Fruit fly (Drosophila melanogaster) whole organism, embryonic: ENCODE results near the gene RpL13.

Source experiments
- Blimp-1 ChIP-seq: fragments of 200-800 bp; sonication (Bioruptor generic); optimal IDR thresholded peaks from 3 replicates; lab custom pipeline; 2018; ENCODE audit warnings: missing biosample characterization, missing genetic modification characterization, mild to moderate bottlenecking, moderate library complexity, missing genetic modification reagents
- CG10431 ChIP-seq: fragments of 200-800 bp; sonication (Bioruptor generic); optimal IDR thresholded peaks from 3 replicates; lab custom pipeline; 2018; ENCODE audit warnings: missing biosample characterization, mild to moderate bottlenecking, missing genetic modification characterization
- CG11085 ChIP-seq: fragments of 200-800 bp; sonication (Bioruptor generic); IDR thresholded peaks from 2 replicates; pipeline ENCODE4 v1.3.6; 2022; ENCODE audit warnings: missing biosample characterization, missing genetic modification characterization
- CG11456 ChIP-seq: fragments of 200-800 bp; sonication (Bioruptor generic); IDR thresholded peaks from 3 replicates; pipeline ENCODE4 v1.3.6; 2022; ENCODE audit warnings: missing biosample characterization, missing genetic modification characterization
- CG11723 ChIP-seq: fragments of 200-800 bp; sonication (Bioruptor generic); optimal IDR thresholded peaks from 2 replicates; lab custom pipeline; 2017; ENCODE audit warnings: missing biosample characterization, mild to moderate bottlenecking, missing genetic modification characterization
- CG12071 ChIP-seq: fragments of 200-800 bp; sonication (Bioruptor generic); optimal IDR thresholded peaks from 3 replicates; lab custom pipeline; 2018; ENCODE audit warnings: missing biosample characterization, mild to moderate bottlenecking, missing genetic modification characterization
- CG13624 ChIP-seq: fragments of 200-800 bp; sonication (Bioruptor generic); optimal IDR thresholded peaks from 2 replicates; lab custom pipeline; 2016; ENCODE audit warnings: missing biosample characterization, missing genetic modification characterization
- CG14441 ChIP-seq: fragments of 200-800 bp; sonication (Bioruptor generic); IDR thresholded peaks from 2 replicates; pipeline ENCODE4 v1.3.6; 2022; ENCODE audit warnings: missing biosample characterization, missing genetic modification characterization
- CG16815 ChIP-seq: fragments of 200-800 bp; sonication (Bioruptor generic); optimal IDR thresholded peaks from 3 replicates; lab custom pipeline; 2017; ENCODE audit warnings: missing biosample characterization, mild to moderate bottlenecking, missing genetic modification characterization
- CG16863 ChIP-seq: fragments of 200-800 bp; sonication (Bioruptor generic); optimal IDR thresholded peaks from 3 replicates; lab custom pipeline; 2016; ENCODE audit warnings: missing biosample characterization, missing genetic modification characterization
- CG17912 ChIP-seq: fragments of 200-800 bp; sonication (Bioruptor generic); optimal IDR thresholded peaks from 2 replicates; lab custom pipeline; 2018; ENCODE audit warnings: missing biosample characterization, mild to moderate bottlenecking, missing genetic modification characterization
- CG3281 ChIP-seq: fragments of 200-800 bp; sonication (Bioruptor generic); optimal IDR thresholded peaks from 3 replicates; lab custom pipeline; 2017; ENCODE audit warnings: missing biosample characterization, mild to moderate bottlenecking, missing genetic modification characterization
- CG3407 ChIP-seq: fragments of 200-800 bp; sonication (Bioruptor generic); optimal IDR thresholded peaks from 2 replicates; lab custom pipeline; 2018; ENCODE audit warnings: missing biosample characterization, mild to moderate bottlenecking, missing genetic modification characterization
- CG8290 ChIP-seq, 3 experiments: fragments of 200-800 bp; sonication (Bioruptor generic); optimal IDR thresholded peaks; 2 replicates each; lab custom pipeline; 2016 to 2019; ENCODE audit warnings: missing biosample characterization in 3 of 3, missing genetic modification characterization in 3 of 3, mild to moderate bottlenecking in 2 of 3, moderate library complexity in 1 of 3
- CG9609 ChIP-seq: fragments of 200-800 bp; sonication (Bioruptor generic); optimal IDR thresholded peaks from 3 replicates; lab custom pipeline; 2016; ENCODE audit warnings: missing biosample characterization, missing genetic modification characterization
- D19A ChIP-seq: fragments of 200-800 bp; optimal IDR thresholded peaks from 3 replicates; lab custom pipeline; 2019; ENCODE audit warnings: missing biosample characterization, mild to moderate bottlenecking, missing genetic modification characterization, moderate library complexity
- Dad ChIP-seq: fragments of 200-800 bp; sonication (Bioruptor generic); optimal IDR thresholded peaks from 3 replicates; lab custom pipeline; 2016; ENCODE audit warnings: missing biosample characterization, missing genetic modification characterization
- Dp ChIP-seq: fragments of 200-800 bp; sonication (Bioruptor generic); optimal IDR thresholded peaks from 2 replicates; lab custom pipeline; 2018; ENCODE audit warnings: missing biosample characterization, mild to moderate bottlenecking, missing genetic modification characterization, moderate library complexity
- Elba2 ChIP-seq: fragments of 200-800 bp; sonication (Bioruptor generic); optimal IDR thresholded peaks from 3 replicates; lab custom pipeline; 2016; ENCODE audit warnings: missing biosample characterization, missing genetic modification characterization
- Fer2 ChIP-seq: fragments of 200-800 bp; sonication (Bioruptor generic); optimal IDR thresholded peaks from 2 replicates; lab custom pipeline; 2018; ENCODE audit warnings: missing biosample characterization, mild to moderate bottlenecking, missing genetic modification characterization, moderate library complexity
- Gug ChIP-seq: fragments of 200-800 bp; sonication (Bioruptor generic); IDR thresholded peaks from 4 replicates; pipeline ENCODE4 v1.3.6; 2022; ENCODE audit warnings: missing biosample characterization, missing genetic modification characterization
- Hand ChIP-seq: fragments of 200-800 bp; sonication (Bioruptor generic); optimal IDR thresholded peaks from 2 replicates; lab custom pipeline; 2017; ENCODE audit warnings: mild to moderate bottlenecking, missing biosample characterization, missing genetic modification reagents, missing genetic modification characterization
- Mad ChIP-seq: fragments of 200-800 bp; sonication (Bioruptor generic); optimal IDR thresholded peaks from 2 replicates; lab custom pipeline; 2016; ENCODE audit warnings: missing biosample characterization, missing genetic modification characterization
- Meics ChIP-seq: fragments of 200-800 bp; sonication (Bioruptor generic); optimal IDR thresholded peaks from 2 replicates; lab custom pipeline; 2017; ENCODE audit warnings: missing biosample characterization, mild to moderate bottlenecking, missing genetic modification characterization
- Oli ChIP-seq: fragments of 200-800 bp; sonication (Bioruptor generic); optimal IDR thresholded peaks from 2 replicates; lab custom pipeline; 2018; ENCODE audit warnings: missing biosample characterization, mild to moderate bottlenecking, missing genetic modification characterization, moderate library complexity
- Poxn ChIP-seq: fragments of 200-800 bp; sonication (Bioruptor generic); IDR thresholded peaks from 2 replicates; pipeline ENCODE4 v1.3.6; 2022; ENCODE audit warnings: missing biosample characterization, missing genetic modification characterization
- Rx ChIP-seq: fragments of 200-800 bp; sonication (Bioruptor generic); IDR thresholded peaks from 2 replicates; pipeline ENCODE4 v1.3.6; 2022; ENCODE audit warnings: missing biosample characterization, missing genetic modification characterization
- ato ChIP-seq: fragments of 200-800 bp; sonication (Bioruptor generic); IDR thresholded peaks from 2 replicates; pipeline ENCODE4 v1.3.6; 2022; ENCODE audit warnings: missing biosample characterization, missing genetic modification characterization; ENCODE audit not compliant: partially characterized antibody
- cwo ChIP-seq: fragments of 200-800 bp; sonication (Bioruptor generic); optimal IDR thresholded peaks from 3 replicates; lab custom pipeline; 2017; ENCODE audit warnings: missing biosample characterization, missing genetic modification characterization, mild to moderate bottlenecking, moderate library complexity, missing genetic modification reagents
- fru ChIP-seq: fragments of >200 bp; optimal IDR thresholded peaks from 2 replicates; lab custom pipeline; 2017
- fu2 ChIP-seq: fragments of 200-800 bp; sonication (Bioruptor generic); optimal IDR thresholded peaks from 2 replicates; lab custom pipeline; 2016; ENCODE audit warnings: missing biosample characterization, missing genetic modification characterization
- gcm2 ChIP-seq: fragments of 200-800 bp; sonication (Bioruptor generic); optimal IDR thresholded peaks from 2 replicates; lab custom pipeline; 2016; ENCODE audit warnings: missing biosample characterization, missing genetic modification characterization
- gem ChIP-seq: fragments of 200-800 bp; sonication (Bioruptor generic); optimal IDR thresholded peaks from 2 replicates; lab custom pipeline; 2019; ENCODE audit warnings: missing biosample characterization, mild to moderate bottlenecking, missing genetic modification characterization, moderate library complexity
- grau ChIP-seq: fragments of 200-800 bp; optimal IDR thresholded peaks from 3 replicates; lab custom pipeline; 2019; ENCODE audit warnings: missing biosample characterization, mild to moderate bottlenecking, missing genetic modification characterization, moderate library complexity
- gro ChIP-seq: fragments of 200-800 bp; sonication (Bioruptor generic); optimal IDR thresholded peaks from 2 replicates; lab custom pipeline; 2016; ENCODE audit warnings: missing biosample characterization, missing genetic modification characterization
- gsb ChIP-seq: fragments of 200-800 bp; sonication (Bioruptor generic); IDR thresholded peaks from 2 replicates; pipeline ENCODE4 v1.3.6; 2022; ENCODE audit warnings: missing biosample characterization, missing genetic modification characterization
- lbe ChIP-seq: fragments of 200-800 bp; sonication (Bioruptor generic); optimal IDR thresholded peaks from 2 replicates; lab custom pipeline; 2016; ENCODE audit warnings: missing biosample characterization, mild to moderate bottlenecking, missing genetic modification characterization
- lmd ChIP-seq: fragments of 200-800 bp; sonication (Bioruptor generic); IDR thresholded peaks from 2 replicates; pipeline ENCODE4 v1.3.6; 2022; ENCODE audit warnings: missing biosample characterization, missing genetic modification characterization
- onecut ChIP-seq: fragments of 200-800 bp; sonication (Bioruptor generic); IDR thresholded peaks from 2 replicates; pipeline ENCODE4 v1.3.6; 2022; ENCODE audit warnings: missing biosample characterization, missing genetic modification characterization
- pan ChIP-seq, 4 experiments: fragments of >200 bp in 3 of 4; fragments of 200-800 bp in 1 of 4; sonication (Bioruptor generic) in 1 of 4; optimal IDR thresholded peaks in 3 of 4; IDR thresholded peaks in 1 of 4; 2 replicates each; pipeline versions ENCODE4 v1.3.6 to Lab custom; 2017 to 2022; ENCODE audit warnings: missing biosample characterization in 2 of 4, missing genetic modification characterization in 2 of 4, mixed read lengths in 1 of 4
- pb ChIP-seq: fragments of 200-800 bp; sonication (Bioruptor generic); optimal IDR thresholded peaks from 3 replicates; lab custom pipeline; 2016; ENCODE audit warnings: missing biosample characterization, missing genetic modification characterization
- pho ChIP-seq: fragments of 200-800 bp; sonication (Bioruptor generic); optimal IDR thresholded peaks from 2 replicates; lab custom pipeline; 2016; ENCODE audit warnings: missing biosample characterization, missing genetic modification characterization
- pros ChIP-seq: fragments of 200-800 bp; sonication (Bioruptor generic); optimal IDR thresholded peaks from 3 replicates; lab custom pipeline; 2019; ENCODE audit warnings: missing biosample characterization, mild to moderate bottlenecking, missing genetic modification characterization, moderate library complexity
- psq ChIP-seq: fragments of 200-800 bp; sonication (Bioruptor generic); optimal IDR thresholded peaks from 2 replicates; lab custom pipeline; 2017; ENCODE audit warnings: missing biosample characterization, missing genetic modification characterization
- schlank ChIP-seq: fragments of 200-800 bp; sonication (Bioruptor generic); optimal IDR thresholded peaks from 2 replicates; lab custom pipeline; 2018; ENCODE audit warnings: missing biosample characterization, mild to moderate bottlenecking, missing genetic modification characterization
- sd ChIP-seq: fragments of 200-800 bp; sonication (Bioruptor generic); optimal IDR thresholded peaks from 3 replicates; lab custom pipeline; 2018; ENCODE audit warnings: missing biosample characterization, mild to moderate bottlenecking, missing genetic modification characterization, moderate library complexity
- sr ChIP-seq: fragments of 200-800 bp; sonication (Bioruptor generic); IDR thresholded peaks from 3 replicates; pipeline ENCODE4 v1.3.6; 2022; ENCODE audit warnings: missing biosample characterization, missing genetic modification characterization
- z ChIP-seq: fragments of 200-800 bp; sonication (Bioruptor generic); IDR thresholded peaks from 3 replicates; pipeline ENCODE4 v1.3.6; 2022; ENCODE audit warnings: missing biosample characterization, missing genetic modification characterization

RpL13 gene

DNA sequence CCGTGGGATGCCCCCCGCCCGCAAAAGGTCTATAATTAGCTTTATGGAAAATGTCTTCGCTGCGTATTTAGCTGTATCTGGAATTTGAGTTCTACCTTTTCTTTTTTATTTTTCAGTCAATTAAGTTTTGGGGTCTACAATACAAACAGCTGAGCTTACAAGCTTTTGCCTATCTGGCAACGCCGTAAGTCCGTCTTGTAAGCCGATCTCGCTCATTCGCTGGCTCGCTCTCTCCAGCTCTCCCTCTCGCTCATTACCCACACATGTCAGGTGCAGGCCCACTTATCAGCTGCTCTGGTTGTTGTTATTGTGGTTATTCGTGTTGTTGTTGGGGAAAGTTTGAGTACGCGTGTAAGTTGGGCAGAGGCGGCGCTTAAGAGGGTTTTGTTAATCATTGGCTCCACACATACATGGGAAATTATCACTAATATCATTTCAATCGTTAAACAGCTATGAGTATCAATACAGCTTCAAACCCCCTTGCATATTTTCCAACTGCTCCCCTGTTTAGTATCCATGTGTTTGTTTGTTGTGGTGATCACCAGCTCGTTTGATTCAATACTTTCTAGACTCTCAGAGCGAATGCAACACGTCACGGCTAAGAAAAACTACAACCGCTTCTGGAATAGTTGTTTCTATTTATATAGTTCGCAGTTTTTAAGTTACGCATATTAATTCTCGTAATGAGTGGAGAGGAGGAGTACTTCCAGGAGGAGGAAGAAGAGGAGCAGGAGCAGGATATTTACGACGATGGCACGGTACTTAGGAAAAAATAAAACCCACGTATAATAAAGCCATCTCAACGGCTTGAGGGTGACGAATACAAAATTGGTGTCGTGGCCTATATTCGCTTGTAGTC is 42.9 kb downstream of the RpL13 start (continued):
- TF ChIP-seq Dad (GFP tag; lab: Kevin White, UChicago), result peak; percentile 97
- TF ChIP-seq sr (GFP tag; lab: Robert Waterston, UW), result peak; percentile 92
- TF ChIP-seq pros, result peak; percentile 68
- peak; percentile 96 for TF ChIP-seq gsb (GFP tag; lab: Robert Waterston, UW)
- TF ChIP-seq cwo, result peak; percentile 94
- TF ChIP-seq Blimp-1 (GFP tag; lab: Kevin White, UChicago), result peak; percentile 93
- TF ChIP-seq CG11456 (GFP tag; lab: Robert Waterston, UW), result peak; percentile 99
- peak; percentile 95 for TF ChIP-seq CG17912 (GFP tag; lab: Kevin White, UChicago)
- peak; percentile 98 for TF ChIP-seq lmd (GFP tag; lab: Robert Waterston, UW)
- peak; percentile 92 for TF ChIP-seq CG3407 (GFP tag; lab: Kevin White, UChicago)
- TF ChIP-seq fru (lab: Kevin White, UChicago), result no peak
- TF ChIP-seq Elba2 (GFP tag; lab: Kevin White, UChicago), result peak; percentile 61
- TF ChIP-seq Rx (GFP tag; lab: Robert Waterston, UW), result peak; percentile 97
- TF ChIP-seq CG16863 (GFP tag; lab: Kevin White, UChicago), result peak; percentile 97
- peak; percentile 97 for TF ChIP-seq fu2 (GFP tag; lab: Kevin White, UChicago)
- no peak for TF ChIP-seq pan (optimal IDR thresholded peaks at IDR 0.05; lab: Kevin White, UChicago)
- peak in 1 of 2 experiments; percentile 98 for TF ChIP-seq pan (GFP tag; optimal IDR thresholded peaks at IDR 0.05 in 1 of 2, IDR thresholded peaks at IDR 0.05 in 1 of 2)
- peak; percentile 98 for TF ChIP-seq Gug (GFP tag; lab: Robert Waterston, UW)
- TF ChIP-seq Poxn (GFP tag; lab: Robert Waterston, UW), result peak; percentile 90
- TF ChIP-seq Oli (tag; lab: Kevin White, UChicago), result peak; percentile 95
- peak; percentile 92 for TF ChIP-seq gcm2 (GFP tag; lab: Kevin White, UChicago)
- no peak for TF ChIP-seq ato (GFP tag; lab: Robert Waterston, UW)
- peak; percentile 98 for TF ChIP-seq lbe (GFP tag; lab: Kevin White, UChicago)
- no peak for TF ChIP-seq sd (tag; lab: Kevin White, UChicago)
- TF ChIP-seq CG11723 (GFP tag; lab: Kevin White, UChicago), result peak; percentile 92
- TF ChIP-seq Hand (GFP tag; lab: Kevin White, UChicago), result peak; percentile 92
- peak; percentile 98 for TF ChIP-seq pho
- peak; percentile 97 for TF ChIP-seq pb
- peak; percentile 98 for TF ChIP-seq CG14441
- TF ChIP-seq z (GFP tag; lab: Robert Waterston, UW), result peak; percentile 74; the same call in 2 of the 3 replicates
- peak; percentile 96 for TF ChIP-seq grau (tag; lab: Kevin White, UChicago)
- TF ChIP-seq psq (GFP tag; lab: Kevin White, UChicago), result peak; percentile 82
- peak; percentile 97 for TF ChIP-seq CG12071 (GFP tag; lab: Kevin White, UChicago)
- TF ChIP-seq CG3281 (GFP tag; lab: Kevin White, UChicago), result peak; percentile 95
- peak; percentile 91 for TF ChIP-seq CG8290 (GFP tag; optimal IDR thresholded peaks at IDR 0.05; lab: Kevin White, UChicago)
- TF ChIP-seq CG8290 (tag; optimal IDR thresholded peaks at IDR 0.05; lab: Kevin White, UChicago), result peak in 1 of 2 experiments; percentile 100
- TF ChIP-seq schlank (tag; lab: Kevin White, UChicago), result peak; percentile 98
- peak; percentile 99 for TF ChIP-seq CG10431 (GFP tag; lab: Kevin White, UChicago)
- peak; percentile 95 for TF ChIP-seq onecut (GFP tag; lab: Robert Waterston, UW)
- TF ChIP-seq Dp (GFP tag; lab: Kevin White, UChicago), result peak; percentile 14
- TF ChIP-seq CG13624 (GFP tag; lab: Kevin White, UChicago), result peak; percentile 99
- peak; percentile 95 for TF ChIP-seq Mad (GFP tag; lab: Kevin White, UChicago)
- TF ChIP-seq CG11085 (GFP tag; lab: Robert Waterston, UW), result peak; percentile 95
- TF ChIP-seq CG16815 (GFP tag; lab: Kevin White, UChicago), result peak; percentile 97
- peak; percentile 97 for TF ChIP-seq gem (tag; lab: Kevin White, UChicago)
- peak; percentile 98 for TF ChIP-seq gro (GFP tag; lab: Kevin White, UChicago)
- peak; percentile 94 for TF ChIP-seq Fer2 (tag; lab: Kevin White, UChicago)
- peak; percentile 97 for TF ChIP-seq Meics (GFP tag; lab: Kevin White, UChicago)
- peak; percentile 98 for TF ChIP-seq CG9609 (GFP tag; lab: Kevin White, UChicago)
- TF ChIP-seq D19A (tag; lab: Kevin White, UChicago), result peak; percentile 91
